Fruit fly (Drosophila melanogaster): ENCODE measurements around the gene mTerf5.

DNA sequence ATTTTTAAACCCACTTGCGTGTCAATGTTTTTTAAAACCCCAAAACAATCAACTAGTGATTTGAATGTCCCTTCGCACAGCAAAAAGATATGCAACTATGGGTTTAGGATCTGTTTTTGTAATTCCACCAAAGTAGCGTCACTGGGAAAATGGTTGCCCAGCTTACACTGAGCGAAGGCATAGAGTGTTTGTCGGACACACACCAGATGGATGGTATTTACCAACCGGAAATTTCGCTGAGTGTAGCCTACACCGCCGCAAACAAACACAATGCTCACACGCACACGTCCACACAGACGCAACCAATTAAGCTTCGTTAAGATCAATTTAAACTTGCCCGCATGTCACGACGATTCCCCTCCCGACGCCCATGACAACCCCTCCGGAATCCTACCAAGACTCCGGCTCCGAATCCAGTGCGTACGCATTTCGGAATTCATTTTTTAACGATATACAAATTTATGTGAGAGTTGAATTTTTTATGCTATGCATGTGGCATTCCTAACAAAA lies 5.3 kb upstream of the mTerf5 start:
- TF ChIP-seq CG10543 (GFP tag; optimal IDR thresholded peaks at IDR 0.05) (peak; percentile 19), Sry-β (GFP tag; optimal IDR thresholded peaks at IDR 0.05) (no peak), crp (GFP tag; optimal IDR thresholded peaks at IDR 0.05) (no peak), ap (GFP tag; IDR thresholded peaks at IDR 0.05) (no peak), fd96Cb (tag; optimal IDR thresholded peaks at IDR 0.05) (no peak), CG34422 (GFP tag; IDR thresholded peaks at IDR 0.05) (no peak), CG31365 (tag; optimal IDR thresholded peaks at IDR 0.05) (no peak), CG14014 (GFP tag; IDR thresholded peaks at IDR 0.05) (no peak)
